Worm (Caenorhabditis elegans) whole organism, young adult: ENCODE data around the gene K08F4.5.

Source experiments
- B0261.1 ChIP-seq: sonication (generic microtip); optimal IDR thresholded peaks from 2 replicates; lab custom pipeline; 2016; ENCODE audit warnings: mild to moderate bottlenecking, missing genetic modification characterization, moderate library complexity, missing compliant biosample characterization
- F23B12.7 ChIP-seq: sonication (generic microtip); optimal IDR thresholded peaks from 2 replicates; lab custom pipeline; 2017; ENCODE audit warnings: missing genetic modification characterization, mild to moderate bottlenecking, missing compliant biosample characterization, antibody characterized with exemption, moderate library complexity; ENCODE audit not compliant: insufficient read depth
- F37B4.10 ChIP-seq: fragments of 200-800 bp; sonication (Bioruptor generic); IDR thresholded peaks from 2 replicates; pipeline ENCODE4 v1.3.6; 2022; ENCODE audit warnings: missing genetic modification characterization, missing compliant biosample characterization
- F49E8.2 ChIP-seq: sonication (generic microtip); optimal IDR thresholded peaks from 3 replicates; lab custom pipeline; 2017; ENCODE audit warnings: missing genetic modification characterization, mild to moderate bottlenecking, missing compliant biosample characterization, antibody characterized with exemption, moderate library complexity; ENCODE audit not compliant: insufficient read depth
- F57C9.4 ChIP-seq: sonication (generic microtip); optimal IDR thresholded peaks from 2 replicates; lab custom pipeline; 2017; ENCODE audit warnings: mild to moderate bottlenecking, missing genetic modification characterization, missing compliant biosample characterization
- K12H6.12 ChIP-seq: fragments of 200-800 bp; sonication (Bioruptor generic); optimal IDR thresholded peaks from 2 replicates; lab custom pipeline; 2018; ENCODE audit warnings: mild to moderate bottlenecking, missing genetic modification characterization, missing compliant biosample characterization
- Y53F4B.3 ChIP-seq: fragments of 200-800 bp; sonication (Bioruptor generic); IDR thresholded peaks from 2 replicates; pipeline ENCODE4 v1.3.6; 2022; ENCODE audit warnings: missing genetic modification reagents, missing genetic modification characterization, missing compliant biosample characterization
- Y56A3A.18 ChIP-seq: fragments of 200-800 bp; sonication (Bioruptor generic); IDR thresholded peaks from 2 replicates; pipeline ENCODE4 v1.3.6; 2022; ENCODE audit warnings: missing genetic modification reagents, missing genetic modification characterization, missing compliant biosample characterization
- atf-7 ChIP-seq: sonication (generic microtip); optimal IDR thresholded peaks from 2 replicates; lab custom pipeline; 2017; ENCODE audit warnings: mild to moderate bottlenecking, missing genetic modification characterization, missing compliant biosample characterization
- attf-3 ChIP-seq: fragments of 200-800 bp; sonication (Bioruptor generic); conservative IDR thresholded peaks from 2 replicates; pipeline ENCODE4 v1.3.6; 2022; ENCODE audit warnings: missing genetic modification reagents, missing genetic modification characterization, missing compliant biosample characterization
- ccch-3 ChIP-seq: fragments of 200-800 bp; sonication (Bioruptor generic); optimal IDR thresholded peaks from 2 replicates; lab custom pipeline; 2018; ENCODE audit warnings: mild to moderate bottlenecking, missing genetic modification characterization, missing compliant biosample characterization
- ceh-58 ChIP-seq: fragments of 200-800 bp; sonication (Bioruptor generic); IDR thresholded peaks from 2 replicates; pipeline ENCODE4 v1.3.6; 2022; ENCODE audit warnings: missing genetic modification characterization, missing compliant biosample characterization
- dpff-1 ChIP-seq: sonication (generic microtip); optimal IDR thresholded peaks from 2 replicates; lab custom pipeline; 2017; ENCODE audit warnings: mild to moderate bottlenecking, missing genetic modification characterization, missing compliant biosample characterization
- egl-18 ChIP-seq: fragments of 200-800 bp; sonication (Bioruptor generic); IDR thresholded peaks from 2 replicates; pipeline ENCODE4 v1.3.6; 2022; ENCODE audit warnings: missing genetic modification reagents, missing genetic modification characterization, missing compliant biosample characterization
- egl-44 ChIP-seq: fragments of 200-800 bp; sonication (Bioruptor generic); IDR thresholded peaks from 2 replicates; pipeline ENCODE4 v1.3.6; 2022; ENCODE audit warnings: missing genetic modification reagents, missing genetic modification characterization, missing compliant biosample characterization
- gei-17 ChIP-seq: fragments of 200-800 bp; sonication (Bioruptor generic); optimal IDR thresholded peaks from 2 replicates; lab custom pipeline; 2018; ENCODE audit warnings: mild to moderate bottlenecking, missing genetic modification characterization, missing compliant biosample characterization
- hmg-20 ChIP-seq: fragments of 200-800 bp; sonication (Bioruptor generic); IDR thresholded peaks from 2 replicates; pipeline ENCODE4 v1.3.6; 2022; ENCODE audit warnings: missing genetic modification reagents, missing genetic modification characterization, missing compliant biosample characterization
- hrde-1 ChIP-seq: sonication (generic microtip); optimal IDR thresholded peaks from 2 replicates; lab custom pipeline; 2016; ENCODE audit warnings: missing genetic modification characterization, mild to moderate bottlenecking, missing compliant biosample characterization, moderate library complexity, missing genotype, missing genetic modification reagents, borderline replicate concordance
- hsf-1 ChIP-seq: fragments of 200-800 bp; sonication (Bioruptor generic); IDR thresholded peaks from 2 replicates; pipeline ENCODE4 v1.3.6; 2022; ENCODE audit warnings: missing genetic modification reagents, missing genetic modification characterization, missing compliant biosample characterization
- lin-26 ChIP-seq: fragments of 200-800 bp; sonication (Bioruptor generic); IDR thresholded peaks from 2 replicates; pipeline ENCODE4 v1.3.6; 2022; ENCODE audit warnings: missing genetic modification reagents, missing genetic modification characterization, missing compliant biosample characterization
- lin-35 ChIP-seq, 3 experiments: fragments of 150-350 bp in 2 of 3; sonication (generic microtip) in 1 of 3; optimal IDR thresholded peaks; 2 replicates each; lab custom pipeline; 2014 to 2018; ENCODE audit warnings: missing biosample characterization in 3 of 3, missing genetic modification characterization in 3 of 3, missing genetic modification reagents in 3 of 3
- lin-40 ChIP-seq: sonication (generic microtip); optimal IDR thresholded peaks from 2 replicates; lab custom pipeline; 2016; ENCODE audit warnings: missing genetic modification characterization, mild to moderate bottlenecking, missing compliant biosample characterization, missing genotype, missing genetic modification reagents
- lin-54 ChIP-seq: fragments of 200-800 bp; sonication (Bioruptor generic); optimal IDR thresholded peaks from 2 replicates; lab custom pipeline; 2018; ENCODE audit warnings: mild to moderate bottlenecking, missing genetic modification characterization, missing compliant biosample characterization
- lsl-1 ChIP-seq: fragments of 200-800 bp; sonication (Bioruptor generic); optimal IDR thresholded peaks from 2 replicates; lab custom pipeline; 2018; ENCODE audit warnings: mild to moderate bottlenecking, missing genetic modification characterization, moderate library complexity, missing compliant biosample characterization
- lsy-27 ChIP-seq: sonication (generic microtip); optimal IDR thresholded peaks from 2 replicates; lab custom pipeline; 2017; ENCODE audit warnings: missing genetic modification characterization, mild to moderate bottlenecking, missing compliant biosample characterization, antibody characterized with exemption, missing genotype, borderline replicate concordance; ENCODE audit not compliant: insufficient read depth
- madf-10 ChIP-seq: sonication (generic microtip); optimal IDR thresholded peaks from 2 replicates; lab custom pipeline; 2016; ENCODE audit warnings: mild to moderate bottlenecking, missing genetic modification characterization, missing compliant biosample characterization
- madf-6 ChIP-seq: fragments of 200-800 bp; sonication (Bioruptor generic); IDR thresholded peaks from 2 replicates; pipeline ENCODE4 v1.3.6; 2022; ENCODE audit warnings: missing genetic modification reagents, missing genetic modification characterization, missing compliant biosample characterization
- madf-8 ChIP-seq: fragments of 200-800 bp; sonication (Bioruptor generic); conservative IDR thresholded peaks from 2 replicates; pipeline ENCODE4 v1.3.6; 2022; ENCODE audit warnings: missing genetic modification reagents, missing genetic modification characterization, missing compliant biosample characterization
- mel-28 ChIP-seq: sonication (generic microtip); optimal IDR thresholded peaks from 2 replicates; lab custom pipeline; 2016; ENCODE audit warnings: borderline replicate concordance, mild to moderate bottlenecking, missing genetic modification characterization, missing compliant biosample characterization
- mes-4 ChIP-seq: sonication (generic microtip); optimal IDR thresholded peaks from 2 replicates; lab custom pipeline; 2016; ENCODE audit warnings: missing genotype, missing genetic modification characterization, missing compliant biosample characterization
- mxl-1 ChIP-seq: sonication (generic microtip); optimal IDR thresholded peaks from 2 replicates; lab custom pipeline; 2016; ENCODE audit warnings: missing genetic modification characterization, missing compliant biosample characterization
- nfya-1 ChIP-seq: sonication (generic microtip); optimal IDR thresholded peaks from 2 replicates; lab custom pipeline; 2017; ENCODE audit warnings: antibody characterized with exemption, missing compliant biosample characterization, missing genetic modification characterization, borderline replicate concordance; ENCODE audit not compliant: insufficient read depth
- nfyb-1 ChIP-seq: fragments of 200-800 bp; sonication (Bioruptor generic); IDR thresholded peaks from 2 replicates; pipeline ENCODE4 v1.3.6; 2022; ENCODE audit warnings: missing genetic modification reagents, missing genetic modification characterization, missing compliant biosample characterization
- nhr-80 ChIP-seq: sonication (generic microtip); optimal IDR thresholded peaks from 2 replicates; lab custom pipeline; 2016; ENCODE audit warnings: missing genetic modification characterization, missing compliant biosample characterization
- sdz-38 ChIP-seq: sonication (generic microtip); optimal IDR thresholded peaks from 2 replicates; lab custom pipeline; 2016; ENCODE audit warnings: missing genotype, missing genetic modification characterization, missing compliant biosample characterization
- snpc-1.3 ChIP-seq: sonication (generic microtip); optimal IDR thresholded peaks from 2 replicates; lab custom pipeline; 2017; ENCODE audit warnings: missing genetic modification characterization, mild to moderate bottlenecking, missing compliant biosample characterization, antibody characterized with exemption, moderate library complexity, missing genotype, missing genetic modification reagents; ENCODE audit not compliant: insufficient read depth
- sptf-2 ChIP-seq: fragments of 200-800 bp; sonication (Bioruptor generic); optimal IDR thresholded peaks from 2 replicates; lab custom pipeline; 2018; ENCODE audit warnings: mild to moderate bottlenecking, missing genetic modification characterization, missing compliant biosample characterization
- unc-130 ChIP-seq: sonication (generic microtip); optimal IDR thresholded peaks from 2 replicates; lab custom pipeline; 2016; ENCODE audit warnings: missing genetic modification reagents, missing genetic modification characterization, missing compliant biosample characterization
- unc-62 ChIP-seq: fragments of 150-350 bp; optimal IDR thresholded peaks from 2 replicates; lab custom pipeline; 2014; ENCODE audit warnings: missing biosample characterization, missing genetic modification reagents, missing genetic modification characterization
- zfh-2 ChIP-seq: fragments of 200-800 bp; sonication (Bioruptor generic); conservative IDR thresholded peaks from 2 replicates; pipeline ENCODE4 v1.3.6; 2022; ENCODE audit warnings: missing genetic modification reagents, missing genetic modification characterization, missing compliant biosample characterization
- ztf-18 ChIP-seq: sonication (generic microtip); optimal IDR thresholded peaks from 2 replicates; lab custom pipeline; 2016; ENCODE audit warnings: missing genotype, mild to moderate bottlenecking, missing genetic modification characterization, missing compliant biosample characterization
- ztf-22 ChIP-seq: fragments of 200-800 bp; sonication (Bioruptor generic); optimal IDR thresholded peaks from 2 replicates; lab custom pipeline; 2018; ENCODE audit warnings: mild to moderate bottlenecking, missing genetic modification characterization, moderate library complexity, missing compliant biosample characterization
- ztf-26 ChIP-seq: sonication (generic microtip); optimal IDR thresholded peaks from 2 replicates; lab custom pipeline; 2017; ENCODE audit warnings: missing genetic modification characterization, missing compliant biosample characterization
- ztf-28 ChIP-seq: fragments of 200-800 bp; sonication (Bioruptor generic); IDR thresholded peaks from 2 replicates; pipeline ENCODE4 v1.3.6; 2022; ENCODE audit warnings: missing genetic modification reagents, missing genetic modification characterization, missing compliant biosample characterization
- ztf-3 ChIP-seq: fragments of 200-800 bp; sonication (Bioruptor generic); optimal IDR thresholded peaks from 2 replicates; lab custom pipeline; 2018; ENCODE audit warnings: mild to moderate bottlenecking, missing genetic modification characterization, missing compliant biosample characterization

K08F4.5 gene

DNA sequence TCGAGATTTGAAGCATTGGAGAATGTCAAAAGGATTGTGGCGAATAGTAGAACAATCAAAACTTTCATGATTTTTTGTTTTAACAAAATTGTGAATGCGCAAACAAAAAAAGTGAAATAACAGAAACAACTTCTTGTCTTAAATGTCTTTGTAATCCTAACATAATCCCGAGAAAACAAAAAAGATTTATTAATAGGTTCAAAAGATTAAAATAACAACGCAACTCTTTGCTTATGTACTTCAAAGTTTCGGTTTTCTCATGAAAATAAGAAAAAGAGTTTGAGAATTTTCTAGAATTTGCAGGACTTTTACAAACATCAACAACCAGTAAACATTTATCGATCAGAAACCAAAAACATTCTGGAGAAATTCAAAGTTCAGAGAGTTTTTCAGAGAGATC, 45.9 kb downstream of the K08F4.5 start, which contains the start of gene ttr-39:
ttr-39 (minus strand) TSS at position 101 of the 400 bp plus-strand sequence.
- no peak for TF ChIP-seq F57C9.4
- no peak for TF ChIP-seq ccch-3
- TF ChIP-seq egl-44 (GFP tag; lab: Robert Waterston, UW) = no peak
- no peak for TF ChIP-seq dpff-1 (tag; lab: Kevin White, UChicago)
- TF ChIP-seq B0261.1 (tag; lab: Kevin White, UChicago) = no peak
- TF ChIP-seq mxl-1 (tag; lab: Kevin White, UChicago) = no peak
- TF ChIP-seq ztf-18 (tag; lab: Kevin White, UChicago) = no peak
- TF ChIP-seq atf-7 = no peak
- TF ChIP-seq lin-40 (tag; lab: Kevin White, UChicago) = no peak
- TF ChIP-seq Y56A3A.18 (GFP tag; lab: Robert Waterston, UW) = no peak
- no peak for TF ChIP-seq F49E8.2 (tag; lab: Kevin White, UChicago)
- no peak for TF ChIP-seq lsl-1
- TF ChIP-seq madf-6 (GFP tag; lab: Robert Waterston, UW) = no peak
- TF ChIP-seq unc-62 (GFP tag; lab: Kevin White, UChicago) = no peak
- TF ChIP-seq nfya-1 (tag; lab: Kevin White, UChicago) = no peak
- TF ChIP-seq mes-4 (tag; lab: Kevin White, UChicago) = no peak
- no peak for TF ChIP-seq lin-35 (GFP tag; optimal IDR thresholded peaks at IDR 0.05; lab: Kevin White, UChicago)
- TF ChIP-seq ztf-3 (GFP tag; lab: Kevin White, UChicago) = no peak
- TF ChIP-seq sptf-2 (GFP tag; lab: Kevin White, UChicago) = no peak

DNA sequence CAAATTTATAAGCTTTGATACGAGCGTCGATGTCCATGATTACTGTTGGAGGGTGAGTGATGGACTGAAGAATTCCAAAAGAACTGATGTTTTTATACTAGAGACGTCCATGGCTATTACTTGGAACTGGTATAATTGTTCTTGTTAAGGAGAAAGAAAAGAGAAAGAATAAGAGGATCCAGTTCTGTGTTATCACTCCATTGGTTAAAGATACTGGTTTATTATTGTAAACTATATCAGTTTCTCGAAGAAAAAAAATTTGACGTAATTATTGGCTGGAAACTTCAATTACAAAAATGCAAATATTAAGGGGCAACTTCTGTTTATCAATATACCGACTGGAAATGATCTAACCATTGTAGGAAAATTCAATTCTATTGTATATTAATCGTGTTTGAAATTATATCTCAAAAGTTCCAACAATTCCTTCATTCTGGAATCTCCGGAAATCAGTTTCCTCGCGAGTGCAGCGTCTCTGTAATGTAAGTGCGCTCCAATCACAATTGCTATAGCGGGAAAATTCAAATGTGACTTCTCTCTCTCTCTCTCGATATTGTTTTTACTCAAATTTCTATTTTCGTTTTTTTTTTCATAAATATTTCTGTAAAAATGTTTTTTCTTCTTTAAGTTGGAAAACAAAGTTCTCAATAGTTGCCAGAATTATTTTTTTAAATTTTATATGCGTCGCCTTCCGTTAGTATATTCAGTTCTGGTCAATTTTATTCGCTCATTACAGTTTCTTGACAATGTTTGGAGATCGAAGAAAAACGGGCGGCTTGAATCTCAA, 50.1 kb downstream of the K08F4.5 start, which contains the start of the genes col-2 and ndc-80:
col-2 (minus strand) TSS at position 51 of the 787 bp plus-strand sequence.
ndc-80 (plus strand) TSS at position 737 of the 787 bp plus-strand sequence.
- TF ChIP-seq sdz-38 (tag; lab: Kevin White, UChicago) (no peak), F37B4.10 (no peak), mel-28 (no peak), lin-54 (GFP tag; lab: Kevin White, UChicago) (peak; percentile 78), atf-7 (no peak), ztf-26 (tag; lab: Kevin White, UChicago) (no peak), nhr-80 (tag; lab: Kevin White, UChicago) (peak; percentile 32), ztf-22 (GFP tag; lab: Kevin White, UChicago) (no peak), ztf-28 (GFP tag; lab: Robert Waterston, UW) (no peak), zfh-2 (GFP tag; lab: Robert Waterston, UW) (no peak), madf-8 (GFP tag; lab: Robert Waterston, UW) (peak; percentile 38), madf-10 (tag; lab: Kevin White, UChicago) (no peak), Y53F4B.3 (GFP tag; lab: Robert Waterston, UW) (no peak), mxl-1 (tag; lab: Kevin White, UChicago) (no peak), gei-17 (GFP tag; lab: Kevin White, UChicago) (no peak), lsy-27 (tag; lab: Kevin White, UChicago) (no peak), nfyb-1 (no peak), egl-44 (GFP tag; lab: Robert Waterston, UW) (no peak), attf-3 (GFP tag; lab: Robert Waterston, UW) (peak; percentile 62; the same call in 1 of the 2 replicates), unc-130 (peak; percentile 17), F23B12.7 (tag; lab: Kevin White, UChicago) (peak; percentile 91), ceh-58 (GFP tag; lab: Robert Waterston, UW) (no peak), ccch-3 (no peak), K12H6.12 (tag; lab: Kevin White, UChicago) (no peak), egl-18 (no peak), hsf-1 (no peak), hmg-20 (GFP tag; lab: Robert Waterston, UW) (no peak), lin-26 (GFP tag; lab: Robert Waterston, UW) (no peak), hrde-1 (no peak), snpc-1.3 (tag; lab: Kevin White, UChicago) (no peak), Y56A3A.18 (GFP tag; lab: Robert Waterston, UW) (no peak)
